Fruit fly (Drosophila melanogaster) Kc167 (cell line): Measurements from ENCODE around the gene CG42613.

Source experiments
- Myc ChIP-seq: fragments of >200 bp; optimal IDR thresholded peaks from 2 replicates; lab custom pipeline; 2017; ENCODE audit warnings: missing external identifiers
- Sin3A ChIP-seq: fragments of >200 bp; optimal IDR thresholded peaks from 2 replicates; lab custom pipeline; 2018; ENCODE audit warnings: missing external identifiers
- h ChIP-seq: fragments of >200 bp; optimal IDR thresholded peaks from 3 replicates; lab custom pipeline; 2018; ENCODE audit warnings: missing external identifiers
- insv ChIP-seq: fragments of >200 bp; optimal IDR thresholded peaks from 3 replicates; lab custom pipeline; 2018; ENCODE audit warnings: missing external identifiers
- psq ChIP-seq: fragments of >200 bp; optimal IDR thresholded peaks from 2 replicates; lab custom pipeline; 2017; ENCODE audit warnings: missing external identifiers
- ttk ChIP-seq: sonication (Bioruptor generic); optimal IDR thresholded peaks from 2 replicates; lab custom pipeline; 2017; ENCODE audit warnings: missing external identifiers

Gene CG42613

dm6 chr3R:18987428-18988416 lies 58.7 kb downstream of the CG42613 start:
- TF ChIP-seq Myc (lab: Kevin White, UChicago) (no peak), insv (no peak), ttk (lab: Kevin White, UChicago) (no peak), psq (lab: Kevin White, UChicago) (no peak), h (no peak), Sin3A (lab: Kevin White, UChicago) (no peak)

- TF ChIP-seq Myc (lab: Kevin White, UChicago) = no peak
- TF ChIP-seq ttk (lab: Kevin White, UChicago) = no peak
- no peak for TF ChIP-seq insv
- no peak for TF ChIP-seq h
- no peak for TF ChIP-seq Sin3A (lab: Kevin White, UChicago)
- TF ChIP-seq psq (lab: Kevin White, UChicago) = no peak
These were observed 60.2 kb downstream of the CG42613 start for dm6 chr3R:18988957-18989818.

DNA sequence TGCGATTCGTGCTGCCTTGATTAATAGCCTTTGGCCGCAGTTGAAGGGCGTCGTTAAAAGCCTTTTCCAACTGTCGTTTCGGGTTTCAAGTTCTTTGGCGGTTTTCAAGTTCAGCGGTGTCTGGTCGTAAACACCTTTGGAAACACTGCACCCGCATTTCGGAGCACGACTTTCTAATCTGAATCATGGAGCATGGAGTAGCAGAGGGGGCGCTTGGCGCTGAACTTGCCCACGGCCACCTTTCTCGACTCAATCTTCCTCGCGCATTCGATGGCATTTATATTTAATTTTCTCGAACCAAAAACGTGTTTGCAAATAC lies 60.8 kb downstream of the CG42613 start:
- TF ChIP-seq psq (lab: Kevin White, UChicago) = no peak
- no peak for TF ChIP-seq Myc (lab: Kevin White, UChicago)
- TF ChIP-seq Sin3A (lab: Kevin White, UChicago) = no peak
- TF ChIP-seq ttk (lab: Kevin White, UChicago) = no peak
- no peak for TF ChIP-seq insv
- no peak for TF ChIP-seq h

DNA sequence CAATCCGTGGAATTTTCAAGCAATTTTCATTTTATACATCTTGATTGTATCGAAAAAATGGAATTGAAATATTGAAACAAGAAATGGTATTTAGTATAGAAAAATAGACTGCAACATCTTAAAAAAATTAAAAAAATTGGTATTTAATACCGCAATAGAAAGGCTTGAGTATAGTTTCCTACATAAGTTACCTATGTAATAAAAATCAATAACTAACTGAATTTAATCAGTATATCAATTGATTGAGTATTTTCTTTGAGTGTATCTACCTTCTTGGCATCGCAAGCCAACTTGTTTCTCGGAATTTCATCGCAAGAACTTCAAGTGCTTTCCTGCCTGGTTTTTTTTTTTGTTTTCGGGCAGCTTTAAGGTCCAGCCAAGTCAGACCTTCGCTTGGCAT lies 61.5 kb downstream of the CG42613 start:
- no peak for TF ChIP-seq psq (lab: Kevin White, UChicago)
- no peak for TF ChIP-seq insv
- TF ChIP-seq ttk (lab: Kevin White, UChicago) = no peak
- no peak for TF ChIP-seq h
- TF ChIP-seq Sin3A (lab: Kevin White, UChicago) = no peak
- no peak for TF ChIP-seq Myc (lab: Kevin White, UChicago)

- no peak for TF ChIP-seq ttk (lab: Kevin White, UChicago)
- TF ChIP-seq Myc (lab: Kevin White, UChicago) = no peak
- TF ChIP-seq h = no peak
- no peak for TF ChIP-seq Sin3A (lab: Kevin White, UChicago)
- no peak for TF ChIP-seq psq (lab: Kevin White, UChicago)
- no peak for TF ChIP-seq insv
These were observed 62.7 kb downstream of the CG42613 start for dm6 chr3R:18991721-18992120.

dm6 chr3R:18993159-18993558 lies 64.2 kb downstream of the CG42613 start:
- TF ChIP-seq psq (lab: Kevin White, UChicago) = no peak
- no peak for TF ChIP-seq Sin3A (lab: Kevin White, UChicago)
- TF ChIP-seq Myc (lab: Kevin White, UChicago) = no peak
- TF ChIP-seq ttk (lab: Kevin White, UChicago) = no peak
- TF ChIP-seq insv = no peak
- no peak for TF ChIP-seq h

DNA sequence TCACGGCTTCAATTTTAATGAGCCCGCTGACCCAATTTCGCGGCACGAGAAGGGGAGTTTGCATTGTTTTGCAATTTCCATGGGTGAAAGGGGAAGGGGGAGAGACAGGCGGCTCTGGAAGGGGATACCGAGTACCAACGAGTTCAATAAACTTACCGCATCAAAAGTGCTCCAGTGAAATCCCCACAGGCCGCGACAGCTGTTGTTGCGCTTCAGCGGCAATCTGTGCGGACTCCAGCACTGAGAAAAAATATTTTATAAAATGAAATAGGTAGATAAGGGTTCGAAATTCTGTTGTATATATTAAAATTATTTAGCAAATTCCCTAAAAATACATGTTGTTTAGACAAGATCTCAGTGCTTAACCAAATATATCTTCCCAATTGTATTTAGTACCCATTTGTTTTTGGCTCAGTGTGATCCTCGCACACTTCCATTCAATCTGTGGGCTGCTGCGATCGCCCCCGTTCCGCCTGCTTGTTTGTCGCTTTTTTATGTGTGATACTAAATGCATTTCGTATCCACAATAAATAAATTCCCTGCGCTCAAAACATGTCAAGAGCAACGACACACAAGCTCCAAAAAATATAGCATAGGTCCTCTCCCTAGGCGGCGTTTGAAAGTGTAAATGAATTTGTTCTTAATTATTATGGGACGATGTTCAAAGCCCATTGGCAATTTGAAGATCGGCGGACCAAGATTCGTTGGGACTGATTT lies 66.7 kb downstream of the CG42613 start:
- TF ChIP-seq h (no peak), psq (lab: Kevin White, UChicago) (no peak), Myc (lab: Kevin White, UChicago) (no peak), Sin3A (lab: Kevin White, UChicago) (no peak), ttk (lab: Kevin White, UChicago) (no peak), insv (no peak)

DNA sequence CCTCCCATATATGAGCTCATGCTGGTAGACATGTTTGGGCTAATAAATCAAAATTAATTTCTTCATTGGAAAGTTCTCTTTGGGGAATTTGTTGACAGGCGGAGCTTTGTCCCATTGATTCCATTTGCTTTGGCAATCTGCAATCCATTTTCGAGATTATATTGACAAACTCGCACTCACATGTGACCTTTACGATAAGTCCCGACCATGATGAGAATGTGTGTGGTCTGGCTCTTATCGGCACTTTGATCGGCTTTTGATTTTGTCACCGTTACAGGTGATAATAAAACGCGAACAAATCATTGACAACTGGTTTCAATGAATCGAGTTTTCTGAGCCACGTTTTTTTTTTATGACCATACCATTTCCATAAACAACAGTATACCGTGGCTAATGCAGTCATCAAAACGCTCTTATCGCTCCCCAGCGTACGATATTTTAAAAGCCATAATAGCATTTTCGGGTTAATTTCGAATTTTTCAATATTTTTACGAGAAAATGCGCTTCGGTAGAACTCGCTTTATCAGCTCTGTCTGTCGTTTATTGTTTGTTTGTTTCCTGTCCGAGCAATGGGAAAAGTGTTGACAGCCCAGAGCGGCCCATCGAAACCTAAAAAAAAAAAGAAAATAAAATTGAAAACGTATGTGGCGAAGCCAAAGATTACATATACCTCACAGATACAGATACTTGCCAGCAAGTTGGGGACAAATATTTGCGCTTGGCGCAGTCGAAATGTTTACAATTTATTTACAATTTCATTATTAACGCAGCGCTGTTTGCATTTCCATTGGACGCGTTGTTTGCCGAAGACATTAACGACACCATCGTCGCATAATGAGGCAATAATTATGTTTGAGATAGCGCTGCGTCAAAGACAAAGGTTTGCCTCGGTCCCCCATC lies 68.6 kb downstream of the CG42613 start:
- no peak for TF ChIP-seq h

DNA sequence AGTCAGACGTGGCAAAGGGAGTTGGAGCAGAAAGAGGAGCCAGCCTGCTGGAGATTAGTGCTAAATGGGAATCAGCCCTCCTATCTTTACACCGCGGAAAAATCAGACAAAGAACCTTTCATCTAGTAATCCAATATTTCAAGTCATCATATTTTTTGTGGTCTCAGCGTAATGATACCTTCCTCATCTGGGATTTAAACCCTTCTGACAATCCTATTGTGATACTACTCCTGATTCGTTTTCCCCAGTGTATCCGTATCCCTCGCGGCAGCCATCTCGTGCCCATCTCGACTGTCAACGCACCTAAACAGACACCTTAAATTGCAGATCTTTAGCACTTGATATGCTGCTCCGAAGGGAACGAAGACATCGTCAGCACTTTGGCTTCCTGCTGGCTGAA lies 69.4 kb downstream of the CG42613 start:
- TF ChIP-seq h (no peak), Myc (lab: Kevin White, UChicago) (no peak), psq (lab: Kevin White, UChicago) (no peak), Sin3A (lab: Kevin White, UChicago) (no peak), insv (no peak)

dm6 chr3R:18999906-19000451 lies 71.0 kb downstream of the CG42613 start:
- TF ChIP-seq h = no peak
- TF ChIP-seq ttk (lab: Kevin White, UChicago) = no peak
- TF ChIP-seq psq (lab: Kevin White, UChicago) = no peak
- no peak for TF ChIP-seq insv
- no peak for TF ChIP-seq Sin3A (lab: Kevin White, UChicago)
- no peak for TF ChIP-seq Myc (lab: Kevin White, UChicago)
